Worm (Caenorhabditis elegans) whole organism, young adult: ENCODE measurements around the gene F47E1.20.

Source experiments
- B0019.2 ChIP-seq: fragments of 200-800 bp; sonication (Bioruptor generic); conservative IDR thresholded peaks from 2 replicates; pipeline ENCODE4 v1.3.6; 2022; ENCODE audit warnings: missing genetic modification reagents, missing genetic modification characterization, missing compliant biosample characterization
- C06A6.2 ChIP-seq: fragments of 200-800 bp; sonication (Bioruptor generic); conservative IDR thresholded peaks from 2 replicates; pipeline ENCODE4 v1.3.6; 2022; ENCODE audit warnings: missing genetic modification characterization, missing compliant biosample characterization
- C17E4.6 ChIP-seq: fragments of 200-800 bp; sonication (Bioruptor generic); IDR thresholded peaks from 2 replicates; pipeline ENCODE4 v1.3.6; 2022; ENCODE audit warnings: missing genetic modification reagents, missing genetic modification characterization, missing compliant biosample characterization
- F10E7.11 ChIP-seq: sonication (generic microtip); optimal IDR thresholded peaks from 2 replicates; lab custom pipeline; 2017; ENCODE audit warnings: mild to moderate bottlenecking, missing genetic modification characterization, moderate library complexity, missing compliant biosample characterization
- F33H1.4 ChIP-seq: fragments of 200-800 bp; sonication (Bioruptor generic); IDR thresholded peaks from 2 replicates; pipeline ENCODE4 v1.3.6; 2022; ENCODE audit warnings: missing genetic modification reagents, missing genetic modification characterization, missing compliant biosample characterization
- F37B4.10 ChIP-seq: fragments of 200-800 bp; sonication (Bioruptor generic); IDR thresholded peaks from 2 replicates; pipeline ENCODE4 v1.3.6; 2022; ENCODE audit warnings: missing genetic modification characterization, missing compliant biosample characterization
- T07F8.4 ChIP-seq: sonication (generic microtip); optimal IDR thresholded peaks from 2 replicates; lab custom pipeline; 2016; ENCODE audit warnings: mild to moderate bottlenecking, missing genetic modification characterization, moderate library complexity, missing compliant biosample characterization
- Y79H2A.3 ChIP-seq: fragments of 200-800 bp; sonication (Bioruptor generic); conservative IDR thresholded peaks from 2 replicates; pipeline ENCODE4 v1.3.6; 2022; ENCODE audit warnings: missing genetic modification reagents, missing genetic modification characterization, missing compliant biosample characterization
- Y95B8A.8 ChIP-seq: fragments of 200-800 bp; sonication (Bioruptor generic); IDR thresholded peaks from 2 replicates; pipeline ENCODE4 v1.3.6; 2022; ENCODE audit warnings: missing genetic modification reagents, missing genetic modification characterization, missing compliant biosample characterization
- ZK185.1 ChIP-seq: sonication (generic microtip); optimal IDR thresholded peaks from 2 replicates; lab custom pipeline; 2016; ENCODE audit warnings: mild to moderate bottlenecking, missing genetic modification characterization, missing compliant biosample characterization; ENCODE audit not compliant: poor library complexity, severe bottlenecking
- atf-7 ChIP-seq: sonication (generic microtip); optimal IDR thresholded peaks from 2 replicates; lab custom pipeline; 2017; ENCODE audit warnings: mild to moderate bottlenecking, missing genetic modification characterization, missing compliant biosample characterization
- attf-5 ChIP-seq: fragments of 200-800 bp; sonication (Bioruptor generic); optimal IDR thresholded peaks from 2 replicates; lab custom pipeline; 2018; ENCODE audit warnings: mild to moderate bottlenecking, missing genetic modification characterization, missing compliant biosample characterization
- bed-2 ChIP-seq: fragments of 200-800 bp; sonication (Bioruptor generic); IDR thresholded peaks from 2 replicates; pipeline ENCODE4 v1.3.6; 2022; ENCODE audit warnings: missing genetic modification reagents, missing genetic modification characterization, missing compliant biosample characterization
- ceh-27 ChIP-seq: fragments of 200-800 bp; sonication (Bioruptor generic); optimal IDR thresholded peaks from 2 replicates; lab custom pipeline; 2018; ENCODE audit warnings: mild to moderate bottlenecking, missing genetic modification characterization, moderate library complexity, missing compliant biosample characterization
- ceh-40 ChIP-seq: fragments of 200-800 bp; sonication (Bioruptor generic); IDR thresholded peaks from 2 replicates; pipeline ENCODE4 v1.3.6; 2022; ENCODE audit warnings: missing genetic modification characterization, missing compliant biosample characterization
- ceh-79 ChIP-seq: sonication (generic microtip); optimal IDR thresholded peaks from 2 replicates; lab custom pipeline; 2017; ENCODE audit warnings: mild to moderate bottlenecking, missing genetic modification characterization, missing compliant biosample characterization
- dpff-1 ChIP-seq: sonication (generic microtip); optimal IDR thresholded peaks from 2 replicates; lab custom pipeline; 2017; ENCODE audit warnings: mild to moderate bottlenecking, missing genetic modification characterization, missing compliant biosample characterization
- egl-18 ChIP-seq: fragments of 200-800 bp; sonication (Bioruptor generic); IDR thresholded peaks from 2 replicates; pipeline ENCODE4 v1.3.6; 2022; ENCODE audit warnings: missing genetic modification reagents, missing genetic modification characterization, missing compliant biosample characterization
- egrh-3 ChIP-seq: fragments of 200-800 bp; sonication (Bioruptor generic); IDR thresholded peaks from 2 replicates; pipeline ENCODE4 v1.3.6; 2022; ENCODE audit warnings: missing genetic modification reagents, missing genetic modification characterization, missing compliant biosample characterization
- hlh-26 ChIP-seq: fragments of 200-800 bp; sonication (Bioruptor generic); conservative IDR thresholded peaks from 2 replicates; pipeline ENCODE4 v1.3.6; 2022; ENCODE audit warnings: missing genetic modification reagents, missing genetic modification characterization, missing compliant biosample characterization
- hmg-1.2 ChIP-seq: fragments of 200-800 bp; sonication (Bioruptor generic); IDR thresholded peaks from 2 replicates; pipeline ENCODE4 v1.3.6; 2022; ENCODE audit warnings: missing genetic modification reagents, missing genetic modification characterization, missing compliant biosample characterization
- hrde-1 ChIP-seq: sonication (generic microtip); optimal IDR thresholded peaks from 2 replicates; lab custom pipeline; 2016; ENCODE audit warnings: missing genetic modification characterization, mild to moderate bottlenecking, missing compliant biosample characterization, moderate library complexity, missing genotype, missing genetic modification reagents, borderline replicate concordance
- let-526 ChIP-seq: fragments of 200-800 bp; sonication (Bioruptor generic); IDR thresholded peaks from 2 replicates; pipeline ENCODE4 v1.3.6; 2022; ENCODE audit warnings: missing genetic modification reagents, missing genetic modification characterization, missing compliant biosample characterization
- lin-26 ChIP-seq: fragments of 200-800 bp; sonication (Bioruptor generic); IDR thresholded peaks from 2 replicates; pipeline ENCODE4 v1.3.6; 2022; ENCODE audit warnings: missing genetic modification reagents, missing genetic modification characterization, missing compliant biosample characterization
- lin-35 ChIP-seq, 3 experiments: fragments of 150-350 bp in 2 of 3; sonication (generic microtip) in 1 of 3; optimal IDR thresholded peaks; 2 replicates each; lab custom pipeline; 2014 to 2018; ENCODE audit warnings: missing biosample characterization in 3 of 3, missing genetic modification characterization in 3 of 3, missing genetic modification reagents in 3 of 3
- lin-54 ChIP-seq: fragments of 200-800 bp; sonication (Bioruptor generic); optimal IDR thresholded peaks from 2 replicates; lab custom pipeline; 2018; ENCODE audit warnings: mild to moderate bottlenecking, missing genetic modification characterization, missing compliant biosample characterization
- lir-1 ChIP-seq: fragments of 200-800 bp; sonication (Bioruptor generic); conservative IDR thresholded peaks from 2 replicates; pipeline ENCODE4 v1.3.6; 2022; ENCODE audit warnings: missing genetic modification reagents, missing genetic modification characterization, missing compliant biosample characterization
- lsl-1 ChIP-seq: fragments of 200-800 bp; sonication (Bioruptor generic); optimal IDR thresholded peaks from 2 replicates; lab custom pipeline; 2018; ENCODE audit warnings: mild to moderate bottlenecking, missing genetic modification characterization, moderate library complexity, missing compliant biosample characterization
- madf-6 ChIP-seq: fragments of 200-800 bp; sonication (Bioruptor generic); IDR thresholded peaks from 2 replicates; pipeline ENCODE4 v1.3.6; 2022; ENCODE audit warnings: missing genetic modification reagents, missing genetic modification characterization, missing compliant biosample characterization
- mel-28 ChIP-seq: sonication (generic microtip); optimal IDR thresholded peaks from 2 replicates; lab custom pipeline; 2016; ENCODE audit warnings: borderline replicate concordance, mild to moderate bottlenecking, missing genetic modification characterization, missing compliant biosample characterization
- mes-4 ChIP-seq: sonication (generic microtip); optimal IDR thresholded peaks from 2 replicates; lab custom pipeline; 2016; ENCODE audit warnings: missing genotype, missing genetic modification characterization, missing compliant biosample characterization
- nfya-1 ChIP-seq: sonication (generic microtip); optimal IDR thresholded peaks from 2 replicates; lab custom pipeline; 2017; ENCODE audit warnings: antibody characterized with exemption, missing compliant biosample characterization, missing genetic modification characterization, borderline replicate concordance; ENCODE audit not compliant: insufficient read depth
- nhr-27 ChIP-seq: fragments of 200-800 bp; sonication (Bioruptor generic); optimal IDR thresholded peaks from 2 replicates; lab custom pipeline; 2018; ENCODE audit warnings: mild to moderate bottlenecking, missing genetic modification characterization, moderate library complexity, missing compliant biosample characterization
- nhr-90 ChIP-seq: sonication (generic microtip); optimal IDR thresholded peaks from 2 replicates; lab custom pipeline; 2016; ENCODE audit warnings: missing genotype, mild to moderate bottlenecking, missing genetic modification characterization, missing compliant biosample characterization
- rcor-1 ChIP-seq: fragments of 200-800 bp; sonication (Bioruptor generic); IDR thresholded peaks from 2 replicates; pipeline ENCODE4 v1.3.6; 2022; ENCODE audit warnings: missing genetic modification reagents, missing genetic modification characterization, missing compliant biosample characterization
- rpc-1 ChIP-seq, 2 experiments: fragments of 150-350 bp in 1 of 2; sonication (generic microtip) in 1 of 2; optimal IDR thresholded peaks; 2 replicates each; lab custom pipeline; 2014 to 2018; ENCODE audit warnings: missing biosample characterization in 1 of 2, missing genetic modification characterization in 1 of 2, missing genetic modification reagents in 1 of 2, missing genotype in 1 of 2
- snpc-1.1 ChIP-seq: sonication (generic microtip); optimal IDR thresholded peaks from 2 replicates; lab custom pipeline; 2017; ENCODE audit warnings: missing genetic modification characterization, mild to moderate bottlenecking, missing compliant biosample characterization, antibody characterized with exemption, moderate library complexity, missing genotype, missing genetic modification reagents; ENCODE audit not compliant: insufficient read depth
- snpc-4 ChIP-seq, 5 experiments: fragments of 150-350 bp in 1 of 5; sonication (generic microtip) in 4 of 5; optimal IDR thresholded peaks; 2 replicates each; lab custom pipeline; 2014 to 2018; ENCODE audit warnings: missing genetic modification characterization in 5 of 5, missing biosample characterization in 3 of 5, antibody characterized with exemption in 2 of 5, mild to moderate bottlenecking in 2 of 5, missing compliant biosample characterization in 2 of 5, missing genotype in 2 of 5, moderate library complexity in 2 of 5, missing genetic modification reagents in 1 of 5
- tbx-9 ChIP-seq: sonication (generic microtip); optimal IDR thresholded peaks from 2 replicates; lab custom pipeline; 2016; ENCODE audit warnings: borderline replicate concordance, missing genetic modification characterization, inconsistent platforms, missing compliant biosample characterization
- tlf-1 ChIP-seq: fragments of 200-800 bp; sonication (Bioruptor generic); optimal IDR thresholded peaks from 2 replicates; lab custom pipeline; 2018; ENCODE audit warnings: mild to moderate bottlenecking, missing genetic modification characterization, missing compliant biosample characterization
- unc-62 ChIP-seq: fragments of 150-350 bp; optimal IDR thresholded peaks from 2 replicates; lab custom pipeline; 2014; ENCODE audit warnings: missing biosample characterization, missing genetic modification reagents, missing genetic modification characterization
- xnd-1 ChIP-seq: sonication (generic microtip); optimal IDR thresholded peaks from 2 replicates; lab custom pipeline; 2016; ENCODE audit warnings: missing genotype, missing genetic modification reagents, missing genetic modification characterization, missing compliant biosample characterization
- zfh-2 ChIP-seq: fragments of 200-800 bp; sonication (Bioruptor generic); conservative IDR thresholded peaks from 2 replicates; pipeline ENCODE4 v1.3.6; 2022; ENCODE audit warnings: missing genetic modification reagents, missing genetic modification characterization, missing compliant biosample characterization
- zim-3 ChIP-seq: sonication (generic microtip); optimal IDR thresholded peaks from 2 replicates; lab custom pipeline; 2017; ENCODE audit warnings: mild to moderate bottlenecking, missing genetic modification characterization, moderate library complexity, missing compliant biosample characterization
- ztf-22 ChIP-seq: fragments of 200-800 bp; sonication (Bioruptor generic); optimal IDR thresholded peaks from 2 replicates; lab custom pipeline; 2018; ENCODE audit warnings: mild to moderate bottlenecking, missing genetic modification characterization, moderate library complexity, missing compliant biosample characterization
- ztf-26 ChIP-seq: sonication (generic microtip); optimal IDR thresholded peaks from 2 replicates; lab custom pipeline; 2017; ENCODE audit warnings: missing genetic modification characterization, missing compliant biosample characterization
- ztf-28 ChIP-seq: fragments of 200-800 bp; sonication (Bioruptor generic); IDR thresholded peaks from 2 replicates; pipeline ENCODE4 v1.3.6; 2022; ENCODE audit warnings: missing genetic modification reagents, missing genetic modification characterization, missing compliant biosample characterization

The F47E1.20 gene

DNA sequence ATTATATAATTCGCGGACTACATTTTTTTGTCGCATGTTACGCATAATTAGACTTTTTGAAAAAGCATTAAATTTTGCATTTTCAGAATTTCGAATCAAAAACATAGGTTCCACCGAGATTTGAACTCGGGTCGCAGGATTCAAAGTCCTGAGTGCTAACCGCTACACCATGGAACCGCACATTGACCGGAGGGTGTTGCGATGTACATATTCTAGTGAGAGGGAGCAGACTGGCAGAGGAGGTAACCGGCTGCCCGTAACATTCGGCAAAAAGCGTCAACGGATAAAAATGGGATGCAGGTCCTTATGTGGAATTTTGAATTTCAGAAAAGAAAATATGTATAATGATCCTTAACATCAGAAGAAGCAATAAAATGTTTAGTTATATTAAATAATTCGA, 29.4 kb downstream of the F47E1.20 start (continued):
- peak; percentile 50 for TF ChIP-seq snpc-4 (GFP tag; optimal IDR thresholded peaks at IDR 0.05; lab: Kevin White, UChicago)
- peak in 1 of 4 experiments; percentile 55 for TF ChIP-seq snpc-4 (tag; optimal IDR thresholded peaks at IDR 0.05; lab: Kevin White, UChicago)
- TF ChIP-seq lir-1: no peak
- TF ChIP-seq Y95B8A.8 (GFP tag; lab: Robert Waterston, UW): 0 out of 2 replicates have a peak, but pooled peaks have one; percentile 17
- no peak for TF ChIP-seq F37B4.10 (GFP tag; lab: Robert Waterston, UW)
- no peak for TF ChIP-seq F33H1.4 (GFP tag; lab: Robert Waterston, UW)
- TF ChIP-seq T07F8.4 (tag; lab: Kevin White, UChicago): peak; percentile 78
- no peak for TF ChIP-seq zfh-2 (GFP tag; lab: Robert Waterston, UW)
- TF ChIP-seq hmg-1.2 (GFP tag; lab: Robert Waterston, UW): peak; percentile 73
- TF ChIP-seq zim-3: peak; percentile 8
- no peak for TF ChIP-seq madf-6
- TF ChIP-seq atf-7: no peak
- TF ChIP-seq ZK185.1: peak; percentile 60
- TF ChIP-seq mel-28 (tag; lab: Kevin White, UChicago): no peak
- TF ChIP-seq egl-18 (GFP tag; lab: Robert Waterston, UW): peak; percentile 48; the same call in 1 of the 2 replicates
- TF ChIP-seq B0019.2 (GFP tag; lab: Robert Waterston, UW): no peak
- TF ChIP-seq ztf-22: no peak
- no peak for TF ChIP-seq C17E4.6
- peak; percentile 70; the same call in 1 of the 2 replicates for TF ChIP-seq let-526 (GFP tag; lab: Robert Waterston, UW)
- peak; percentile 68 for TF ChIP-seq ceh-40 (GFP tag; lab: Robert Waterston, UW)
- TF ChIP-seq dpff-1 (tag; lab: Kevin White, UChicago): no peak
- no peak for TF ChIP-seq ceh-79 (tag; lab: Kevin White, UChicago)
- no peak for TF ChIP-seq xnd-1 (tag; lab: Kevin White, UChicago)
- TF ChIP-seq nhr-90: peak; percentile 80
- TF ChIP-seq tbx-9 (tag; lab: Kevin White, UChicago): no peak
- TF ChIP-seq attf-5 (GFP tag; lab: Kevin White, UChicago): no peak
- peak; percentile 25; the same call in 1 of the 2 replicates for TF ChIP-seq egrh-3 (GFP tag; lab: Robert Waterston, UW)
- TF ChIP-seq mes-4 (tag; lab: Kevin White, UChicago): peak; percentile 72
- no peak for TF ChIP-seq lin-54 (GFP tag; lab: Kevin White, UChicago)
- peak; percentile 35 for TF ChIP-seq ztf-26 (tag; lab: Kevin White, UChicago)
- TF ChIP-seq bed-2: no peak
- TF ChIP-seq rpc-1 (optimal IDR thresholded peaks at IDR 0.05; lab: Kevin White, UChicago): peak; percentile 89
- TF ChIP-seq rpc-1 (tag; optimal IDR thresholded peaks at IDR 0.05; lab: Kevin White, UChicago): peak; percentile 92
- TF ChIP-seq lin-26 (GFP tag; lab: Robert Waterston, UW): peak; percentile 92
- TF ChIP-seq F10E7.11 (tag; lab: Kevin White, UChicago): no peak
- no peak for TF ChIP-seq unc-62 (GFP tag; lab: Kevin White, UChicago)
- TF ChIP-seq Y79H2A.3 (GFP tag; lab: Robert Waterston, UW): no peak
- no peak for TF ChIP-seq C06A6.2 (GFP tag; lab: Robert Waterston, UW)
- TF ChIP-seq rcor-1: no peak
- TF ChIP-seq hrde-1 (tag; lab: Kevin White, UChicago): peak; percentile 34
- no peak for TF ChIP-seq tlf-1 (GFP tag; lab: Kevin White, UChicago)
- peak; percentile 40 for TF ChIP-seq ceh-27 (GFP tag; lab: Kevin White, UChicago)
- no peak for TF ChIP-seq snpc-1.1 (tag; lab: Kevin White, UChicago)
- no peak for TF ChIP-seq lin-35 (GFP tag; optimal IDR thresholded peaks at IDR 0.05; lab: Kevin White, UChicago)
- TF ChIP-seq lsl-1 (GFP tag; lab: Kevin White, UChicago): no peak
- no peak for TF ChIP-seq nhr-27
- no peak for TF ChIP-seq nfya-1
- no peak for TF ChIP-seq ztf-28
- no peak for TF ChIP-seq hlh-26 (GFP tag; lab: Robert Waterston, UW)
